Worm (Caenorhabditis elegans): ENCODE results near the gene F17C8.7.
"Not testable (repeated sequence)": the region's sequence is repeated elsewhere in the genome, so short reads cannot be mapped to it uniquely, and the experiment has no call there.

The F17C8.7 gene

ce11 chrIII:4762846-4763245, 27.3 kb downstream of the F17C8.7 start:
- TF ChIP-seq tab-1 (GFP tag; IDR thresholded peaks at IDR 0.05) (no peak), ztf-29 (GFP tag; IDR thresholded peaks at IDR 0.05) (no peak), T22C8.4 (GFP tag; IDR thresholded peaks at IDR 0.05) (no peak), flt-1 (GFP tag; IDR thresholded peaks at IDR 0.05) (no peak), ztf-23 (GFP tag; IDR thresholded peaks at IDR 0.05) (no peak), med-1 (GFP tag; optimal IDR thresholded peaks at IDR 0.05; ENCODE audit: insufficient read depth) (no peak), klf-2 (GFP tag; conservative IDR thresholded peaks at IDR 0.05) (no peak), cog-1 (tag; optimal IDR thresholded peaks at IDR 0.05) (no peak), ref-1 (GFP tag; conservative IDR thresholded peaks at IDR 0.05) (no peak)

ce11 chrIII:4763509-4763908, 28.0 kb downstream of the F17C8.7 start, which contains the start of gene B0393.4:
Gene B0393.4, minus strand, starts transcription at chrIII:4763609.
- TF ChIP-seq cog-1 (tag; optimal IDR thresholded peaks at IDR 0.05) (no peak), ztf-23 (GFP tag; IDR thresholded peaks at IDR 0.05) (no peak), flt-1 (GFP tag; IDR thresholded peaks at IDR 0.05) (no peak), T22C8.4 (GFP tag; IDR thresholded peaks at IDR 0.05) (no peak)

ce11 chrIII:4765474-4765873, 29.9 kb downstream of the F17C8.7 start, which contains the start of gene B0393.5:
Gene B0393.5, plus strand, starts transcription at chrIII:4765774.
- TF ChIP-seq tab-1 (GFP tag; IDR thresholded peaks at IDR 0.05) (no peak), ztf-23 (GFP tag; IDR thresholded peaks at IDR 0.05) (no peak), flt-1 (GFP tag; IDR thresholded peaks at IDR 0.05) (no peak), cog-1 (tag; optimal IDR thresholded peaks at IDR 0.05) (no peak), T22C8.4 (GFP tag; IDR thresholded peaks at IDR 0.05) (no peak), ref-1 (GFP tag; conservative IDR thresholded peaks at IDR 0.05) (no peak), klf-2 (GFP tag; conservative IDR thresholded peaks at IDR 0.05) (no peak)

ce11 chrIII:4766842-4767241, 31.3 kb downstream of the F17C8.7 start:
- TF ChIP-seq ztf-29 (GFP tag; IDR thresholded peaks at IDR 0.05) = no peak
- no peak for TF ChIP-seq cog-1 (tag; optimal IDR thresholded peaks at IDR 0.05)
- TF ChIP-seq klf-2 (GFP tag; conservative IDR thresholded peaks at IDR 0.05) = no peak
- no peak for TF ChIP-seq tab-1 (GFP tag; IDR thresholded peaks at IDR 0.05)
- TF ChIP-seq flt-1 (GFP tag; IDR thresholded peaks at IDR 0.05) = no peak

ce11 chrIII:4767869-4768645, 32.5 kb downstream of the F17C8.7 start:
- TF ChIP-seq flt-1 (GFP tag; IDR thresholded peaks at IDR 0.05) (no peak), med-1 (GFP tag; optimal IDR thresholded peaks at IDR 0.05; ENCODE audit: insufficient read depth) (no peak), klf-2 (GFP tag; conservative IDR thresholded peaks at IDR 0.05) (no peak), ref-1 (GFP tag; conservative IDR thresholded peaks at IDR 0.05) (no peak), cog-1 (tag; optimal IDR thresholded peaks at IDR 0.05) (no peak), ztf-29 (GFP tag; IDR thresholded peaks at IDR 0.05) (no peak), tab-1 (GFP tag; IDR thresholded peaks at IDR 0.05) (no peak), ztf-23 (GFP tag; IDR thresholded peaks at IDR 0.05) (no peak), T22C8.4 (GFP tag; IDR thresholded peaks at IDR 0.05) (no peak)

ce11 chrIII:4778003-4778402, 42.5 kb downstream of the F17C8.7 start, which contains the start of gene B0393.7:
Gene B0393.7, minus strand, starts transcription at chrIII:4778103.
- TF ChIP-seq cog-1 (tag; optimal IDR thresholded peaks at IDR 0.05) (no peak), ref-1 (GFP tag; conservative IDR thresholded peaks at IDR 0.05) (no peak), med-1 (GFP tag; optimal IDR thresholded peaks at IDR 0.05; ENCODE audit: insufficient read depth) (no peak), flt-1 (GFP tag; IDR thresholded peaks at IDR 0.05) (no peak), klf-2 (GFP tag; conservative IDR thresholded peaks at IDR 0.05) (no peak), T22C8.4 (GFP tag; IDR thresholded peaks at IDR 0.05) (no peak), ztf-29 (GFP tag; IDR thresholded peaks at IDR 0.05) (no peak), ztf-23 (GFP tag; IDR thresholded peaks at IDR 0.05) (no peak), tab-1 (GFP tag; IDR thresholded peaks at IDR 0.05) (no peak)

DNA sequence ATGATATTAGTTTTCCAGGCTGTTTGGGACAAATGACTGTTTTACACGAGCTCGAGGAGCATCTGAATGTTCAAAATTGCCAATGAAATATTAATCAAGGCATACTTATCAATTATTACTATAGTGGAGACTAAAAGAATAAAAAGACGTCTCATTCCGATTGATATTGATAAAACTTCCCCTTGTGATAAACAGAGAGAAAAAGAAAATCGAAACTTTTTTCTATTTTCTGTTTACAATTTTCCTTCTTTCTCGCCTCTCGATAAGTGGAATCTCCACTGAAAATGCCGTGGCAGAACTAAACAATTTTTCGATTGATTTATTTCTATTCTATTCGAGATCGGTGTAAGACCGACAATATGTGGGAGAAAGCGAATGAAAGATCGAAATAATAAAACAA, 44.3 kb downstream of the F17C8.7 start, which contains the start of gene B0393.9:
Gene B0393.9, minus strand, starts transcription at position 303 of the 400 bp plus-strand sequence.
- no peak for TF ChIP-seq klf-2 (GFP tag; conservative IDR thresholded peaks at IDR 0.05)
- TF ChIP-seq flt-1 (GFP tag; IDR thresholded peaks at IDR 0.05) = no peak

ce11 chrIII:4781937-4782576, 46.5 kb downstream of the F17C8.7 start, which contains the start of the genes gex-5 and C38D4.10:
Gene gex-5, minus strand, starts transcription at chrIII:4781987.
Gene C38D4.10, plus strand, starts transcription at chrIII:4782526.
- not testable (repeated sequence) for TF ChIP-seq med-1 (GFP tag; optimal IDR thresholded peaks at IDR 0.05; ENCODE audit: insufficient read depth); ztf-23 (GFP tag; IDR thresholded peaks at IDR 0.05); ztf-29 (GFP tag; IDR thresholded peaks at IDR 0.05)

DNA sequence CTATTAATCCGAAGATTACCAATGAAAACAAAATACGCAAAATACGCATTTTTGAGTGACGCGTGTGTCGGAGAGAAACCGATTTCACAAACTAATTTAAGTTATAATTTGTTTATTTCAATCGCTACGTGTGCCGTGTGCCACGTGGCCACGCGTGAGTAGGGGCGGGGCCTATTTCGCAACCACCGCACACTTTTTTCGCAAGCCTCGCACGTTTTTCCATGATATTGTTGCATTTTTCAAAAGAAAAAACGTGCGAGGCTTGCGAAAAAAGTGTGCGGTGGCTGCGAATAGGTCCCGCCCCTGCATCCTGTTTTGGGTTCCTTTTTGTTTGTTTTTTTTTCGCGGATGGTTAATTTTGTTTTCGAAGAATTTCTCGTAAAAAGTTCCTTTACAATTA, 49.6 kb downstream of the F17C8.7 start, which contains the start of gene enu-3.2:
Gene enu-3.2, minus strand, starts transcription at position 105 of the 400 bp plus-strand sequence.
- TF ChIP-seq med-1 (GFP tag; optimal IDR thresholded peaks at IDR 0.05; ENCODE audit: insufficient read depth); ztf-23 (GFP tag; IDR thresholded peaks at IDR 0.05); cog-1 (tag; optimal IDR thresholded peaks at IDR 0.05): not testable (repeated sequence)

- TF ChIP-seq med-1 (GFP tag; optimal IDR thresholded peaks at IDR 0.05; ENCODE audit: insufficient read depth) (no peak), ztf-23 (GFP tag; IDR thresholded peaks at IDR 0.05) (no peak), flt-1 (GFP tag; IDR thresholded peaks at IDR 0.05) (no peak), cog-1 (tag; optimal IDR thresholded peaks at IDR 0.05) (no peak), T22C8.4 (GFP tag; IDR thresholded peaks at IDR 0.05) (no peak), klf-2 (GFP tag; conservative IDR thresholded peaks at IDR 0.05) (no peak), ztf-29 (GFP tag; IDR thresholded peaks at IDR 0.05) (no peak), ref-1 (GFP tag; conservative IDR thresholded peaks at IDR 0.05) (no peak), tab-1 (GFP tag; IDR thresholded peaks at IDR 0.05) (no peak)
Observed at ce11 chrIII:4785714-4786113, 50.2 kb downstream of the F17C8.7 start, which contains the start of gene mel-28. Gene mel-28, plus strand, starts transcription at chrIII:4786080.

Measured in whole organism, midembryonic.